Fruit fly (Drosophila melanogaster) whole organism, embryonic: ENCODE results near the gene CG17321.
A peak's percentile ranks its signal among the peaks of the same experiment; 100 is the strongest.

Experiments used
- Bgb ChIP-seq: fragments of 200-800 bp; sonication (Bioruptor generic); IDR thresholded peaks from 2 replicates; pipeline ENCODE4 v1.3.6; 2022; ENCODE audit warnings: missing biosample characterization, missing genetic modification characterization; ENCODE audit not compliant: partially characterized antibody
- CG10543 ChIP-seq: fragments of 200-800 bp; sonication (Bioruptor generic); optimal IDR thresholded peaks from 3 replicates; lab custom pipeline; 2017; ENCODE audit warnings: missing biosample characterization, mild to moderate bottlenecking, missing genetic modification characterization, moderate library complexity
- CG10979 ChIP-seq: fragments of 200-800 bp; sonication (Bioruptor generic); optimal IDR thresholded peaks from 2 replicates; lab custom pipeline; 2018; ENCODE audit warnings: missing biosample characterization, mild to moderate bottlenecking, missing genetic modification characterization, moderate library complexity
- CG11093 ChIP-seq: fragments of 200-800 bp; sonication (Bioruptor generic); IDR thresholded peaks from 3 replicates; pipeline ENCODE4 v1.3.6; 2022; ENCODE audit warnings: missing biosample characterization, missing genetic modification characterization
- CG11456 ChIP-seq: fragments of 200-800 bp; sonication (Bioruptor generic); IDR thresholded peaks from 3 replicates; pipeline ENCODE4 v1.3.6; 2022; ENCODE audit warnings: missing biosample characterization, missing genetic modification characterization
- CG11695 ChIP-seq: fragments of 200-800 bp; sonication (Bioruptor generic); IDR thresholded peaks from 3 replicates; pipeline ENCODE4 v1.3.6; 2022; ENCODE audit warnings: missing biosample characterization, missing genetic modification characterization
- CG11696 ChIP-seq: fragments of 200-800 bp; sonication (Bioruptor generic); IDR thresholded peaks from 2 replicates; pipeline ENCODE4 v1.3.6; 2022; ENCODE audit warnings: missing biosample characterization, missing genetic modification characterization
- CG1233 ChIP-seq: fragments of 200-800 bp; sonication (Bioruptor generic); optimal IDR thresholded peaks from 4 replicates; lab custom pipeline; 2018; ENCODE audit warnings: missing biosample characterization, mild to moderate bottlenecking, missing genetic modification characterization
- CG12391 ChIP-seq: fragments of 200-800 bp; sonication (Bioruptor generic); optimal IDR thresholded peaks from 3 replicates; lab custom pipeline; 2018; ENCODE audit warnings: missing biosample characterization, mild to moderate bottlenecking, missing genetic modification characterization, moderate library complexity
- CG15073 ChIP-seq: fragments of 200-800 bp; sonication (Bioruptor generic); optimal IDR thresholded peaks from 2 replicates; lab custom pipeline; 2016; ENCODE audit warnings: missing biosample characterization, missing genetic modification characterization
- CG17802 ChIP-seq: fragments of 200-800 bp; sonication (Bioruptor generic); optimal IDR thresholded peaks from 2 replicates; lab custom pipeline; 2018; ENCODE audit warnings: missing biosample characterization, mild to moderate bottlenecking, missing genetic modification characterization, moderate library complexity
- CG2129 ChIP-seq: fragments of 200-800 bp; sonication (Bioruptor generic); IDR thresholded peaks from 2 replicates; pipeline ENCODE4 v1.3.6; 2022; ENCODE audit warnings: missing biosample characterization, missing genetic modification characterization; ENCODE audit not compliant: partially characterized antibody
- CG2889 ChIP-seq: fragments of 200-800 bp; sonication (Bioruptor generic); IDR thresholded peaks from 3 replicates; pipeline ENCODE4 v1.3.6; 2022; ENCODE audit warnings: missing biosample characterization, missing genetic modification characterization
- CG31365 ChIP-seq: fragments of 200-800 bp; sonication (Bioruptor generic); optimal IDR thresholded peaks from 2 replicates; lab custom pipeline; 2018; ENCODE audit warnings: missing biosample characterization, mild to moderate bottlenecking, missing genetic modification characterization
- CG32767 ChIP-seq: fragments of 200-800 bp; sonication (Bioruptor generic); IDR thresholded peaks from 2 replicates; pipeline ENCODE4 v1.3.6; 2022; ENCODE audit warnings: missing biosample characterization, missing genetic modification characterization
- CG5180 ChIP-seq: fragments of 200-800 bp; sonication (Bioruptor generic); optimal IDR thresholded peaks from 3 replicates; lab custom pipeline; 2017; ENCODE audit warnings: missing biosample characterization, missing genetic modification characterization, mild to moderate bottlenecking, moderate library complexity, missing genetic modification reagents
- CG6765 ChIP-seq: fragments of 200-800 bp; sonication (Bioruptor generic); optimal IDR thresholded peaks from 3 replicates; lab custom pipeline; 2017; ENCODE audit warnings: missing biosample characterization, mild to moderate bottlenecking, missing genetic modification characterization
- CG7556 ChIP-seq: fragments of 200-800 bp; sonication (Bioruptor generic); optimal IDR thresholded peaks from 2 replicates; lab custom pipeline; 2017; ENCODE audit warnings: missing biosample characterization, mild to moderate bottlenecking, missing genetic modification characterization
- CG8478 ChIP-seq: fragments of >200 bp; optimal IDR thresholded peaks from 2 replicates; lab custom pipeline; 2018
- CG8924 ChIP-seq: fragments of 200-800 bp; optimal IDR thresholded peaks from 3 replicates; lab custom pipeline; 2019; ENCODE audit warnings: missing biosample characterization, mild to moderate bottlenecking, missing genetic modification characterization, moderate library complexity
- CG9797 ChIP-seq: fragments of 200-800 bp; sonication (Bioruptor generic); optimal IDR thresholded peaks from 3 replicates; lab custom pipeline; 2018; ENCODE audit warnings: missing biosample characterization, mild to moderate bottlenecking, missing genetic modification characterization
- CG9876 ChIP-seq: fragments of 200-800 bp; sonication (Bioruptor generic); optimal IDR thresholded peaks from 2 replicates; lab custom pipeline; 2016; ENCODE audit warnings: missing biosample characterization, missing genetic modification characterization
- CG9932 ChIP-seq: fragments of 200-800 bp; sonication (Bioruptor generic); IDR thresholded peaks from 2 replicates; pipeline ENCODE4 v1.3.6; 2022; ENCODE audit warnings: missing biosample characterization, missing genetic modification characterization
- Chrac-16 ChIP-seq: fragments of 200-800 bp; sonication (Bioruptor generic); optimal IDR thresholded peaks from 3 replicates; lab custom pipeline; 2016; ENCODE audit warnings: missing biosample characterization, missing genetic modification characterization
- Dad ChIP-seq: fragments of 200-800 bp; sonication (Bioruptor generic); optimal IDR thresholded peaks from 3 replicates; lab custom pipeline; 2016; ENCODE audit warnings: missing biosample characterization, missing genetic modification characterization
- Dek ChIP-seq: fragments of 200-800 bp; sonication (Bioruptor generic); optimal IDR thresholded peaks from 3 replicates; lab custom pipeline; 2019; ENCODE audit warnings: missing biosample characterization, mild to moderate bottlenecking, missing genetic modification characterization, moderate library complexity
- Dfd ChIP-seq, 2 experiments: fragments of >200 bp; optimal IDR thresholded peaks; 2 replicates each; lab custom pipeline; 2017; ENCODE audit warnings: missing biosample characterization in 2 of 2, missing genetic modification characterization in 2 of 2
- Dll ChIP-seq: fragments of 200-800 bp; sonication (Bioruptor generic); IDR thresholded peaks from 4 replicates; pipeline ENCODE4 v1.3.6; 2022; ENCODE audit warnings: missing biosample characterization, missing genetic modification characterization; ENCODE audit not compliant: partially characterized antibody
- Fer2 ChIP-seq: fragments of 200-800 bp; sonication (Bioruptor generic); optimal IDR thresholded peaks from 2 replicates; lab custom pipeline; 2018; ENCODE audit warnings: missing biosample characterization, mild to moderate bottlenecking, missing genetic modification characterization, moderate library complexity
- Gug ChIP-seq: fragments of 200-800 bp; sonication (Bioruptor generic); IDR thresholded peaks from 4 replicates; pipeline ENCODE4 v1.3.6; 2022; ENCODE audit warnings: missing biosample characterization, missing genetic modification characterization
- Hmx ChIP-seq: fragments of 200-800 bp; sonication (Bioruptor generic); optimal IDR thresholded peaks from 2 replicates; lab custom pipeline; 2016; ENCODE audit warnings: missing biosample characterization, missing genetic modification characterization
- Lpt ChIP-seq: fragments of >200 bp; optimal IDR thresholded peaks from 2 replicates; lab custom pipeline; 2018; ENCODE audit warnings: missing biosample characterization, missing genetic modification characterization
- Nf-YC ChIP-seq: fragments of 200-800 bp; optimal IDR thresholded peaks from 3 replicates; lab custom pipeline; 2019; ENCODE audit warnings: missing biosample characterization, mild to moderate bottlenecking, missing genetic modification characterization, moderate library complexity
- Rfx ChIP-seq: fragments of 200-800 bp; sonication (Bioruptor generic); IDR thresholded peaks from 2 replicates; pipeline ENCODE4 v1.3.6; 2022; ENCODE audit warnings: missing biosample characterization, missing genetic modification characterization
- Sox100B ChIP-seq: fragments of 200-800 bp; sonication (Bioruptor generic); optimal IDR thresholded peaks from 3 replicates; lab custom pipeline; 2018; ENCODE audit warnings: missing biosample characterization, mild to moderate bottlenecking, missing genetic modification characterization
- Stat92E ChIP-seq, 3 experiments: fragments of >200 bp in 2 of 3; fragments of 200-800 bp in 1 of 3; sonication (Bioruptor generic) in 1 of 3; optimal IDR thresholded peaks; 2 replicates each; lab custom pipeline; 2017 to 2019; ENCODE audit warnings: missing biosample characterization in 3 of 3, missing genetic modification characterization in 3 of 3, mild to moderate bottlenecking in 1 of 3, moderate library complexity in 1 of 3
- Vsx1 ChIP-seq: fragments of 200-800 bp; sonication (Bioruptor generic); optimal IDR thresholded peaks from 2 replicates; lab custom pipeline; 2017; ENCODE audit warnings: missing biosample characterization, mild to moderate bottlenecking, missing genetic modification characterization, missing genetic modification reagents
- ab ChIP-seq: fragments of 200-800 bp; sonication (Bioruptor generic); optimal IDR thresholded peaks from 2 replicates; lab custom pipeline; 2016; ENCODE audit warnings: missing biosample characterization, missing genetic modification characterization
- abd-A ChIP-seq: fragments of 200-800 bp; sonication (Bioruptor generic); optimal IDR thresholded peaks from 3 replicates; lab custom pipeline; 2019; ENCODE audit warnings: missing biosample characterization, mild to moderate bottlenecking, missing genetic modification characterization, moderate library complexity
- cas ChIP-seq: fragments of 200-800 bp; sonication (Bioruptor generic); IDR thresholded peaks from 2 replicates; pipeline ENCODE4 v1.3.6; 2022; ENCODE audit warnings: missing biosample characterization, missing genetic modification characterization
- dm ChIP-seq: fragments of 200-800 bp; sonication (Bioruptor generic); optimal IDR thresholded peaks from 3 replicates; lab custom pipeline; 2016; ENCODE audit warnings: missing biosample characterization, missing genetic modification characterization
- gro ChIP-seq: fragments of 200-800 bp; sonication (Bioruptor generic); optimal IDR thresholded peaks from 2 replicates; lab custom pipeline; 2016; ENCODE audit warnings: missing biosample characterization, missing genetic modification characterization
- lab ChIP-seq: fragments of 200-800 bp; sonication (Bioruptor generic); optimal IDR thresholded peaks from 3 replicates; lab custom pipeline; 2017; ENCODE audit warnings: missing biosample characterization, missing genetic modification characterization, mild to moderate bottlenecking, moderate library complexity, missing genetic modification reagents
- lbe ChIP-seq: fragments of 200-800 bp; sonication (Bioruptor generic); optimal IDR thresholded peaks from 2 replicates; lab custom pipeline; 2016; ENCODE audit warnings: missing biosample characterization, mild to moderate bottlenecking, missing genetic modification characterization
- onecut ChIP-seq: fragments of 200-800 bp; sonication (Bioruptor generic); IDR thresholded peaks from 2 replicates; pipeline ENCODE4 v1.3.6; 2022; ENCODE audit warnings: missing biosample characterization, missing genetic modification characterization
- pb ChIP-seq: fragments of 200-800 bp; sonication (Bioruptor generic); optimal IDR thresholded peaks from 3 replicates; lab custom pipeline; 2016; ENCODE audit warnings: missing biosample characterization, missing genetic modification characterization
- peb ChIP-seq: fragments of 200-800 bp; sonication (Bioruptor generic); IDR thresholded peaks from 2 replicates; pipeline ENCODE4 v1.3.6; 2022; ENCODE audit warnings: missing biosample characterization, missing genetic modification characterization
- pros ChIP-seq: fragments of 200-800 bp; sonication (Bioruptor generic); optimal IDR thresholded peaks from 3 replicates; lab custom pipeline; 2019; ENCODE audit warnings: missing biosample characterization, mild to moderate bottlenecking, missing genetic modification characterization, moderate library complexity
- psq ChIP-seq: fragments of 200-800 bp; sonication (Bioruptor generic); optimal IDR thresholded peaks from 2 replicates; lab custom pipeline; 2017; ENCODE audit warnings: missing biosample characterization, missing genetic modification characterization
- seq ChIP-seq: fragments of 200-800 bp; sonication (Bioruptor generic); IDR thresholded peaks from 2 replicates; pipeline ENCODE4 v1.3.6; 2022; ENCODE audit warnings: missing biosample characterization, missing genetic modification characterization
- sima ChIP-seq: fragments of 200-800 bp; sonication (Bioruptor generic); optimal IDR thresholded peaks from 2 replicates; lab custom pipeline; 2016; ENCODE audit warnings: missing biosample characterization, missing genetic modification characterization
- slou ChIP-seq: fragments of 200-800 bp; sonication (Bioruptor generic); optimal IDR thresholded peaks from 3 replicates; lab custom pipeline; 2016; ENCODE audit warnings: missing biosample characterization, missing genetic modification characterization

CG17321 gene

dm6 chr2L:18823243-18823803 is 21.7 kb upstream of the CG17321 start, which contains the start of gene Ugt36D1 (continued):
- peak; percentile 17 for TF ChIP-seq CG10543 (GFP tag; lab: Kevin White, UChicago)
- TF ChIP-seq peb, result no peak
- TF ChIP-seq CG9932, result no peak
- no peak for TF ChIP-seq Nf-YC (tag; lab: Kevin White, UChicago)
- TF ChIP-seq CG11695 (GFP tag; lab: Robert Waterston, UW), result no peak
- TF ChIP-seq CG10979 (tag; lab: Kevin White, UChicago), result no peak
- TF ChIP-seq pb, result no peak
- TF ChIP-seq dm (GFP tag; lab: Kevin White, UChicago), result no peak
- peak; percentile 11 for TF ChIP-seq Dek (tag; lab: Kevin White, UChicago)
- TF ChIP-seq cas (GFP tag; lab: Robert Waterston, UW), result no peak
- TF ChIP-seq Fer2 (tag; lab: Kevin White, UChicago), result no peak
- TF ChIP-seq Stat92E (GFP tag; optimal IDR thresholded peaks at IDR 0.05; lab: Kevin White, UChicago), result no peak
- no peak for TF ChIP-seq CG11456
- no peak for TF ChIP-seq Vsx1 (GFP tag; lab: Kevin White, UChicago)
- no peak for TF ChIP-seq CG12391 (tag; lab: Kevin White, UChicago)
- TF ChIP-seq ab (GFP tag; lab: Kevin White, UChicago), result no peak
- TF ChIP-seq Rfx, result peak; percentile 33; the same call in 1 of the 2 replicates
- no peak for TF ChIP-seq sima (GFP tag; lab: Kevin White, UChicago)
- no peak for TF ChIP-seq Chrac-16 (GFP tag; lab: Kevin White, UChicago)
- TF ChIP-seq CG1233, result no peak
- peak; percentile 50 for TF ChIP-seq lbe
- no peak for TF ChIP-seq pros (GFP tag; lab: Kevin White, UChicago)
- peak; percentile 69 for TF ChIP-seq CG32767 (GFP tag; lab: Robert Waterston, UW)
- TF ChIP-seq slou (GFP tag; lab: Kevin White, UChicago), result no peak
- TF ChIP-seq CG2889, result no peak
- TF ChIP-seq Dfd (GFP tag; optimal IDR thresholded peaks at IDR 0.05; lab: Kevin White, UChicago), result no peak
- no peak for TF ChIP-seq CG9876
- no peak for TF ChIP-seq Gug
- TF ChIP-seq Bgb (GFP tag; lab: Robert Waterston, UW), result peak; percentile 52
- no peak for TF ChIP-seq seq (GFP tag; lab: Robert Waterston, UW)
- TF ChIP-seq Dad, result no peak
- TF ChIP-seq CG5180 (GFP tag; lab: Kevin White, UChicago), result no peak
- no peak for TF ChIP-seq Lpt (GFP tag; lab: Kevin White, UChicago)
- TF ChIP-seq Dll (GFP tag; lab: Robert Waterston, UW), result no peak
- TF ChIP-seq CG7556, result no peak
- TF ChIP-seq CG2129 (GFP tag; lab: Robert Waterston, UW), result no peak
- TF ChIP-seq CG11696 (GFP tag; lab: Robert Waterston, UW), result no peak
- no peak for TF ChIP-seq Hmx
- TF ChIP-seq onecut (GFP tag; lab: Robert Waterston, UW), result no peak
- TF ChIP-seq abd-A (tag; lab: Kevin White, UChicago), result peak; percentile 18
- TF ChIP-seq CG6765 (GFP tag; lab: Kevin White, UChicago), result no peak
- peak; percentile 32 for TF ChIP-seq lab
- TF ChIP-seq psq (GFP tag; lab: Kevin White, UChicago), result no peak
- no peak for TF ChIP-seq CG17802 (tag; lab: Kevin White, UChicago)
- TF ChIP-seq CG15073 (GFP tag; lab: Kevin White, UChicago), result no peak
- TF ChIP-seq CG31365 (tag; lab: Kevin White, UChicago), result peak; percentile 10
- no peak for TF ChIP-seq gro (GFP tag; lab: Kevin White, UChicago)
- no peak for TF ChIP-seq Sox100B (GFP tag; lab: Kevin White, UChicago)
- TF ChIP-seq CG8478 (lab: Kevin White, UChicago), result no peak
- no peak for TF ChIP-seq CG8924 (tag; lab: Kevin White, UChicago)
- no peak for TF ChIP-seq CG9797 (GFP tag; lab: Kevin White, UChicago)
- TF ChIP-seq CG11093 (GFP tag; lab: Robert Waterston, UW), result no peak
